Worm (Caenorhabditis elegans) whole organism, L4 larva: Measurements from ENCODE around the gene srg-61.

Experiments used
- D1046.2 ChIP-seq: fragments of 200-800 bp; sonication (Bioruptor generic); IDR thresholded peaks from 2 replicates; pipeline ENCODE4 v1.3.6; 2022; ENCODE audit warnings: missing genetic modification characterization, missing compliant biosample characterization
- ZK337.2 ChIP-seq: fragments of 200-800 bp; sonication (Bioruptor generic); IDR thresholded peaks from 2 replicates; pipeline ENCODE4 v1.3.6; 2022; ENCODE audit warnings: missing genetic modification reagents, missing genetic modification characterization, missing compliant biosample characterization
- aha-1 ChIP-seq: fragments of 150-350 bp; peaks from one replicate; lab custom pipeline; 2014; ENCODE audit warnings: missing biosample characterization, missing genetic modification characterization
- aly-2 ChIP-seq: sonication (generic microtip); optimal IDR thresholded peaks from 2 replicates; lab custom pipeline; 2018; ENCODE audit warnings: missing biosample characterization, missing genetic modification characterization
- ceh-44 ChIP-seq: fragments of 200-800 bp; sonication (Bioruptor generic); IDR thresholded peaks from 2 replicates; pipeline ENCODE4 v1.3.6; 2022; ENCODE audit warnings: missing genetic modification reagents, missing genetic modification characterization, missing compliant biosample characterization
- ceh-82 ChIP-seq: sonication (generic microtip); optimal IDR thresholded peaks from 2 replicates; lab custom pipeline; 2017; ENCODE audit warnings: missing biosample characterization, missing genetic modification characterization
- daf-16 ChIP-seq, 3 experiments: sonication (generic microtip); optimal IDR thresholded peaks; 2 replicates each; lab custom pipeline; 2016 to 2017; ENCODE audit warnings: missing genetic modification characterization in 3 of 3, missing genetic modification reagents in 3 of 3, mild to moderate bottlenecking in 2 of 3, missing compliant biosample characterization in 2 of 3, missing biosample characterization in 1 of 3, moderate library complexity in 1 of 3
- daf-19 ChIP-seq: fragments of 200-800 bp; sonication (Bioruptor generic); conservative IDR thresholded peaks from 2 replicates; pipeline ENCODE4 v1.3.6; 2022; ENCODE audit warnings: missing genetic modification characterization, missing compliant biosample characterization
- dmd-6 ChIP-seq: fragments of 200-800 bp; sonication (Bioruptor generic); IDR thresholded peaks from 2 replicates; pipeline ENCODE4 v1.3.6; 2022; ENCODE audit warnings: missing genetic modification reagents, missing genetic modification characterization, missing compliant biosample characterization
- dmd-8 ChIP-seq: fragments of 200-800 bp; sonication (Bioruptor generic); IDR thresholded peaks from 2 replicates; pipeline ENCODE4 v1.3.6; 2022; ENCODE audit warnings: missing genetic modification characterization, missing compliant biosample characterization
- fos-1 ChIP-seq: fragments of 150-350 bp; optimal IDR thresholded peaks from 2 replicates; lab custom pipeline; 2014; ENCODE audit warnings: missing biosample characterization, missing genetic modification characterization
- hlh-11 ChIP-seq: fragments of 200-800 bp; sonication (Bioruptor generic); optimal IDR thresholded peaks from 2 replicates; lab custom pipeline; 2018; ENCODE audit warnings: mild to moderate bottlenecking, missing genetic modification characterization, missing compliant biosample characterization
- hmg-1.1 ChIP-seq: fragments of 200-800 bp; sonication (Bioruptor generic); IDR thresholded peaks from 2 replicates; pipeline ENCODE4 v1.3.6; 2022; ENCODE audit warnings: missing genetic modification reagents, missing genetic modification characterization, missing compliant biosample characterization
- lin-15B ChIP-seq: fragments of 150-350 bp; sonication (generic microtip); optimal IDR thresholded peaks from 3 replicates; lab custom pipeline; 2014; ENCODE audit warnings: missing biosample characterization, missing genetic modification characterization
- lin-29 ChIP-seq: fragments of 200-800 bp; sonication (Bioruptor generic); IDR thresholded peaks from 2 replicates; pipeline ENCODE4 v1.3.6; 2022; ENCODE audit warnings: missing genetic modification reagents, missing genetic modification characterization, missing compliant biosample characterization
- lin-38 ChIP-seq: fragments of 200-800 bp; sonication (Bioruptor generic); IDR thresholded peaks from 2 replicates; pipeline ENCODE4 v1.3.6; 2022; ENCODE audit warnings: missing genetic modification reagents, missing genetic modification characterization, missing compliant biosample characterization
- lir-3 ChIP-seq: sonication (generic microtip); optimal IDR thresholded peaks from 2 replicates; lab custom pipeline; 2016; ENCODE audit warnings: mild to moderate bottlenecking, missing genetic modification characterization, missing compliant biosample characterization
- madf-5 ChIP-seq, 2 experiments: fragments of 200-800 bp; sonication (Bioruptor generic); IDR thresholded peaks; 2 replicates each; pipeline ENCODE4 v1.3.6; 2022; ENCODE audit warnings: missing compliant biosample characterization in 2 of 2, missing genetic modification characterization in 2 of 2
- mes-2 ChIP-seq: sonication (generic microtip); optimal IDR thresholded peaks from 2 replicates; lab custom pipeline; 2016; ENCODE audit warnings: missing genotype, mild to moderate bottlenecking, missing genetic modification characterization, missing compliant biosample characterization; ENCODE audit not compliant: poor library complexity, severe bottlenecking
- mxl-3 ChIP-seq: fragments of 200-800 bp; sonication (Bioruptor generic); optimal IDR thresholded peaks from 2 replicates; lab custom pipeline; 2018; ENCODE audit warnings: mild to moderate bottlenecking, missing genetic modification characterization, missing compliant biosample characterization
- nhr-102 ChIP-seq: sonication (generic microtip); optimal IDR thresholded peaks from 2 replicates; lab custom pipeline; 2016; ENCODE audit warnings: mild to moderate bottlenecking, missing genetic modification characterization, moderate library complexity, missing compliant biosample characterization
- nhr-25 ChIP-seq: sonication (generic microtip); optimal IDR thresholded peaks from 2 replicates; lab custom pipeline; 2017; ENCODE audit warnings: missing genetic modification characterization, mild to moderate bottlenecking, missing compliant biosample characterization, antibody characterized with exemption, moderate library complexity, borderline replicate concordance; ENCODE audit not compliant: insufficient read depth
- nhr-28 ChIP-seq: fragments of 150-350 bp; optimal IDR thresholded peaks from 2 replicates; lab custom pipeline; 2014; ENCODE audit warnings: missing biosample characterization, missing genetic modification characterization
- nhr-41 ChIP-seq: fragments of 200-800 bp; sonication (Bioruptor generic); IDR thresholded peaks from 2 replicates; pipeline ENCODE4 v1.3.6; 2022; ENCODE audit warnings: missing genetic modification reagents, missing genetic modification characterization, missing compliant biosample characterization
- nhr-48 ChIP-seq: sonication (generic microtip); optimal IDR thresholded peaks from 2 replicates; lab custom pipeline; 2016; ENCODE audit warnings: mild to moderate bottlenecking, missing genetic modification characterization, missing compliant biosample characterization
- nhr-6 ChIP-seq: fragments of 150-350 bp; optimal IDR thresholded peaks from 2 replicates; lab custom pipeline; 2014; ENCODE audit warnings: missing biosample characterization, missing genetic modification characterization
- nhr-77 ChIP-seq: fragments of 150-350 bp; optimal IDR thresholded peaks from 2 replicates; lab custom pipeline; 2014; ENCODE audit warnings: missing biosample characterization, missing genetic modification characterization
- pha-4 ChIP-seq, 2 experiments: fragments of 150-350 bp in 1 of 2; fragments of 200-800 bp in 1 of 2; sonication (Bioruptor generic) in 1 of 2; IDR thresholded peaks in 1 of 2; optimal IDR thresholded peaks in 1 of 2; 2 replicates each; pipeline versions ENCODE4 v1.3.6 to Lab custom; 2014 to 2022; ENCODE audit warnings: missing genetic modification characterization in 2 of 2, missing genetic modification reagents in 2 of 2, missing biosample characterization in 1 of 2, missing compliant biosample characterization in 1 of 2
- php-3 ChIP-seq: fragments of 200-800 bp; sonication (Bioruptor generic); IDR thresholded peaks from 2 replicates; pipeline ENCODE4 v1.3.6; 2022; ENCODE audit warnings: missing genetic modification reagents, missing genetic modification characterization, missing compliant biosample characterization
- pqm-1 ChIP-seq: sonication (generic microtip); optimal IDR thresholded peaks from 2 replicates; lab custom pipeline; 2017; ENCODE audit warnings: missing biosample characterization, missing genetic modification characterization
- snpc-1.2 ChIP-seq: fragments of 200-800 bp; sonication (Bioruptor generic); IDR thresholded peaks from 2 replicates; pipeline ENCODE4 v1.3.6; 2022; ENCODE audit warnings: missing genetic modification reagents, missing genetic modification characterization, missing compliant biosample characterization
- spr-1 ChIP-seq: sonication (generic microtip); optimal IDR thresholded peaks from 2 replicates; lab custom pipeline; 2016; ENCODE audit warnings: mild to moderate bottlenecking, missing genetic modification characterization, missing compliant biosample characterization
- unc-39 ChIP-seq: sonication (generic microtip); optimal IDR thresholded peaks from 2 replicates; lab custom pipeline; 2017; ENCODE audit warnings: missing biosample characterization, missing genetic modification characterization
- unc-62 ChIP-seq, 3 experiments: fragments of 150-350 bp in 1 of 3; sonication (generic microtip); optimal IDR thresholded peaks in 2 of 3; peaks in 1 of 3; 1 replicate in 1 of 3; 2 replicates in 2 of 3; lab custom pipeline; 2014 to 2017; ENCODE audit warnings: missing biosample characterization in 3 of 3, missing genetic modification characterization in 3 of 3, missing genetic modification reagents in 3 of 3, missing genotype in 1 of 3
- zip-11 ChIP-seq: fragments of 200-800 bp; sonication (Bioruptor generic); IDR thresholded peaks from 2 replicates; pipeline ENCODE4 v1.3.6; 2022; ENCODE audit warnings: missing genetic modification characterization, missing compliant biosample characterization

The srg-61 gene

ce11 chrV:2769754-2770153, 29.6 kb upstream of the srg-61 start, which contains the start of gene dhs-15:
Gene dhs-15, minus strand, starts transcription at chrV:2769854.
- TF ChIP-seq lin-29 (GFP tag; lab: Robert Waterston, UW) (no peak), lir-3 (tag; lab: Kevin White, UChicago) (no peak), zip-11 (GFP tag; lab: Robert Waterston, UW) (no peak), mxl-3 (GFP tag; lab: Kevin White, UChicago) (no peak), aly-2 (no peak)

- TF ChIP-seq unc-62 (GFP tag; optimal IDR thresholded peaks at IDR 0.05 in 1 of 2; lab: Kevin White, UChicago): peak in 1 of 2 experiments; percentile 64
- no peak for TF ChIP-seq unc-62 (tag; optimal IDR thresholded peaks at IDR 0.05; lab: Kevin White, UChicago)
- TF ChIP-seq snpc-1.2: no peak
- TF ChIP-seq nhr-28 (tag; lab: Kevin White, UChicago): peak; percentile 78
- no peak for TF ChIP-seq D1046.2 (GFP tag; lab: Robert Waterston, UW)
- no peak for TF ChIP-seq ceh-82 (tag; lab: Kevin White, UChicago)
- TF ChIP-seq nhr-48: no peak
- TF ChIP-seq daf-16 (GFP tag; optimal IDR thresholded peaks at IDR 0.05; lab: Kevin White, UChicago): no peak
- TF ChIP-seq daf-16 (tag; optimal IDR thresholded peaks at IDR 0.05; lab: Kevin White, UChicago): no peak
Observed at ce11 chrV:2767465-2767864, 27.3 kb upstream of the srg-61 start, which contains the start of gene R05D8.9. Gene R05D8.9, minus strand, starts transcription at chrV:2767565.

- TF ChIP-seq nhr-28 (tag; lab: Kevin White, UChicago) (peak; percentile 92), daf-16 (GFP tag; optimal IDR thresholded peaks at IDR 0.05; lab: Kevin White, UChicago) (no peak), daf-16 (tag; optimal IDR thresholded peaks at IDR 0.05; lab: Kevin White, UChicago) (peak; percentile 76), fos-1 (no peak), dmd-8 (GFP tag; lab: Robert Waterston, UW) (no peak), php-3 (GFP tag; lab: Robert Waterston, UW) (0 out of 2 replicates have a peak, but pooled peaks have one; percentile 11), lin-38 (GFP tag; lab: Robert Waterston, UW) (no peak), dmd-6 (GFP tag; lab: Robert Waterston, UW) (peak; percentile 71), hlh-11 (tag; lab: Kevin White, UChicago) (peak; percentile 25), madf-5 (GFP tag; IDR thresholded peaks at IDR 0.05; lab: Robert Waterston, UW) (no peak), nhr-25 (tag; lab: Kevin White, UChicago) (no peak), hmg-1.1 (GFP tag; lab: Robert Waterston, UW) (no peak), aha-1 (tag; lab: Kevin White, UChicago) (no peak), pqm-1 (tag; lab: Kevin White, UChicago) (peak; percentile 65), ZK337.2 (GFP tag; lab: Robert Waterston, UW) (no peak), ceh-44 (GFP tag; lab: Robert Waterston, UW) (no peak), daf-19 (GFP tag; lab: Robert Waterston, UW) (no peak), nhr-77 (tag; lab: Kevin White, UChicago) (peak; percentile 81), nhr-102 (tag; lab: Kevin White, UChicago) (no peak), unc-39 (tag; lab: Kevin White, UChicago) (no peak), spr-1 (tag; lab: Kevin White, UChicago) (no peak), aly-2 (no peak), pha-4 (GFP tag; IDR thresholded peaks at IDR 0.05; lab: Robert Waterston, UW) (no peak), pha-4 (tag; optimal IDR thresholded peaks at IDR 0.05; lab: Kevin White, UChicago) (no peak), lin-29 (GFP tag; lab: Robert Waterston, UW) (no peak), lin-15B (tag; lab: Kevin White, UChicago) (no peak), nhr-6 (tag; lab: Kevin White, UChicago) (no peak), mes-2 (tag; lab: Kevin White, UChicago) (no peak), nhr-41 (no peak)
Observed at ce11 chrV:2765052-2765451, 24.9 kb upstream of the srg-61 start, which contains the start of gene dhs-14. Gene dhs-14, minus strand, starts transcription at chrV:2765200.
